Worm (Caenorhabditis elegans) whole organism, L4 larva: ENCODE results near the gene pqn-54.

Source experiments
- D1046.2 ChIP-seq: fragments of 200-800 bp; sonication (Bioruptor generic); IDR thresholded peaks from 2 replicates; pipeline ENCODE4 v1.3.6; 2022; ENCODE audit warnings: missing genetic modification characterization, missing compliant biosample characterization
- F37D6.2 ChIP-seq: sonication (generic microtip); optimal IDR thresholded peaks from 2 replicates; lab custom pipeline; 2016; ENCODE audit warnings: mild to moderate bottlenecking, missing genetic modification characterization, missing compliant biosample characterization
- R02D3.7 ChIP-seq: fragments of 150-350 bp; sonication (generic microtip); optimal IDR thresholded peaks from 3 replicates; lab custom pipeline; 2014; ENCODE audit warnings: missing biosample characterization, missing genetic modification characterization
- Y75B8A.6 ChIP-seq: fragments of 200-800 bp; sonication (Bioruptor generic); IDR thresholded peaks from 2 replicates; pipeline ENCODE4 v1.3.6; 2022; ENCODE audit warnings: missing genetic modification reagents, missing genetic modification characterization, missing compliant biosample characterization
- ZK546.5 ChIP-seq, 2 experiments: sonication (generic microtip); optimal IDR thresholded peaks; 2 replicates each; lab custom pipeline; 2017; ENCODE audit warnings: missing biosample characterization in 2 of 2, missing genetic modification characterization in 2 of 2
- aha-1 ChIP-seq: fragments of 150-350 bp; peaks from one replicate; lab custom pipeline; 2014; ENCODE audit warnings: missing biosample characterization, missing genetic modification characterization
- aly-2 ChIP-seq: sonication (generic microtip); optimal IDR thresholded peaks from 2 replicates; lab custom pipeline; 2018; ENCODE audit warnings: missing biosample characterization, missing genetic modification characterization
- ama-1 ChIP-seq: fragments of 150-350 bp; optimal IDR thresholded peaks from 2 replicates; lab custom pipeline; 2014; ENCODE audit warnings: inconsistent platforms, mixed read lengths
- arid-1 ChIP-seq: fragments of 200-800 bp; sonication (Bioruptor generic); conservative IDR thresholded peaks from 2 replicates; pipeline ENCODE4 v1.3.6; 2022; ENCODE audit warnings: missing genetic modification reagents, missing genetic modification characterization, missing compliant biosample characterization
- ceh-20 ChIP-seq: fragments of 200-800 bp; sonication (Bioruptor generic); IDR thresholded peaks from 2 replicates; pipeline ENCODE4 v1.3.6; 2022; ENCODE audit warnings: missing genetic modification reagents, missing genetic modification characterization, missing compliant biosample characterization
- ceh-32 ChIP-seq: sonication (generic microtip); optimal IDR thresholded peaks from 2 replicates; lab custom pipeline; 2016; ENCODE audit warnings: mild to moderate bottlenecking, missing genetic modification characterization, missing compliant biosample characterization; ENCODE audit not compliant: poor library complexity
- ceh-82 ChIP-seq: sonication (generic microtip); optimal IDR thresholded peaks from 2 replicates; lab custom pipeline; 2017; ENCODE audit warnings: missing biosample characterization, missing genetic modification characterization
- ces-1 ChIP-seq: fragments of 150-350 bp; sonication (generic microtip); optimal IDR thresholded peaks from 4 replicates; lab custom pipeline; 2014; ENCODE audit warnings: missing biosample characterization, missing genetic modification reagents, missing genetic modification characterization
- ctbp-1 ChIP-seq: fragments of 200-800 bp; sonication (Bioruptor generic); IDR thresholded peaks from 2 replicates; pipeline ENCODE4 v1.3.6; 2022; ENCODE audit warnings: missing genetic modification reagents, missing genetic modification characterization, missing compliant biosample characterization
- daf-8 ChIP-seq: fragments of 200-800 bp; sonication (Bioruptor generic); IDR thresholded peaks from 2 replicates; pipeline ENCODE4 v1.3.6; 2022; ENCODE audit warnings: missing genetic modification characterization, missing compliant biosample characterization
- fkh-10 ChIP-seq: fragments of 150-350 bp; optimal IDR thresholded peaks from 2 replicates; lab custom pipeline; 2014; ENCODE audit warnings: missing biosample characterization, missing genetic modification reagents, missing genetic modification characterization
- hlh-30 ChIP-seq: sonication (generic microtip); optimal IDR thresholded peaks from 2 replicates; lab custom pipeline; 2017; ENCODE audit warnings: antibody characterized with exemption, mild to moderate bottlenecking, missing genetic modification characterization, missing compliant biosample characterization; ENCODE audit not compliant: insufficient read depth
- hmg-1.1 ChIP-seq: fragments of 200-800 bp; sonication (Bioruptor generic); IDR thresholded peaks from 2 replicates; pipeline ENCODE4 v1.3.6; 2022; ENCODE audit warnings: missing genetic modification reagents, missing genetic modification characterization, missing compliant biosample characterization
- lin-1 ChIP-seq: fragments of 200-800 bp; sonication (Bioruptor generic); IDR thresholded peaks from 2 replicates; pipeline ENCODE4 v1.3.6; 2022; ENCODE audit warnings: missing genetic modification reagents, missing genetic modification characterization, missing compliant biosample characterization
- lir-3 ChIP-seq: sonication (generic microtip); optimal IDR thresholded peaks from 2 replicates; lab custom pipeline; 2016; ENCODE audit warnings: mild to moderate bottlenecking, missing genetic modification characterization, missing compliant biosample characterization
- lsy-2 ChIP-seq, 2 experiments: fragments of 150-350 bp in 1 of 2; sonication (generic microtip) in 1 of 2; optimal IDR thresholded peaks; 2 replicates each; lab custom pipeline; 2014 to 2017; ENCODE audit warnings: missing biosample characterization in 2 of 2, missing genetic modification characterization in 2 of 2
- madf-9 ChIP-seq: fragments of 200-800 bp; sonication (Bioruptor generic); conservative IDR thresholded peaks from 2 replicates; pipeline ENCODE4 v1.3.6; 2022; ENCODE audit warnings: missing genetic modification reagents, missing genetic modification characterization, missing compliant biosample characterization
- mep-1 ChIP-seq: fragments of 150-350 bp; sonication (generic microtip); optimal IDR thresholded peaks from 3 replicates; lab custom pipeline; 2014; ENCODE audit warnings: missing biosample characterization, missing genetic modification characterization
- mes-2 ChIP-seq: sonication (generic microtip); optimal IDR thresholded peaks from 2 replicates; lab custom pipeline; 2016; ENCODE audit warnings: missing genotype, mild to moderate bottlenecking, missing genetic modification characterization, missing compliant biosample characterization; ENCODE audit not compliant: poor library complexity, severe bottlenecking
- mxl-2 ChIP-seq: fragments of 200-800 bp; sonication (Bioruptor generic); conservative IDR thresholded peaks from 2 replicates; pipeline ENCODE4 v1.3.6; 2022; ENCODE audit warnings: missing genetic modification reagents, missing genetic modification characterization, missing compliant biosample characterization
- mxl-3 ChIP-seq: fragments of 200-800 bp; sonication (Bioruptor generic); optimal IDR thresholded peaks from 2 replicates; lab custom pipeline; 2018; ENCODE audit warnings: mild to moderate bottlenecking, missing genetic modification characterization, missing compliant biosample characterization
- nhr-102 ChIP-seq: sonication (generic microtip); optimal IDR thresholded peaks from 2 replicates; lab custom pipeline; 2016; ENCODE audit warnings: mild to moderate bottlenecking, missing genetic modification characterization, moderate library complexity, missing compliant biosample characterization
- nhr-11 ChIP-seq: fragments of 150-350 bp; optimal IDR thresholded peaks from 2 replicates; lab custom pipeline; 2014; ENCODE audit warnings: missing biosample characterization, missing genetic modification characterization
- nhr-237 ChIP-seq: sonication (generic microtip); optimal IDR thresholded peaks from 2 replicates; lab custom pipeline; 2017; ENCODE audit warnings: missing biosample characterization, missing genetic modification characterization
- nhr-28 ChIP-seq: fragments of 150-350 bp; optimal IDR thresholded peaks from 2 replicates; lab custom pipeline; 2014; ENCODE audit warnings: missing biosample characterization, missing genetic modification characterization
- nhr-41 ChIP-seq: fragments of 200-800 bp; sonication (Bioruptor generic); IDR thresholded peaks from 2 replicates; pipeline ENCODE4 v1.3.6; 2022; ENCODE audit warnings: missing genetic modification reagents, missing genetic modification characterization, missing compliant biosample characterization
- nhr-42 ChIP-seq: fragments of 200-800 bp; sonication (Bioruptor generic); IDR thresholded peaks from 2 replicates; pipeline ENCODE4 v1.3.6; 2022; ENCODE audit warnings: missing genetic modification characterization, missing compliant biosample characterization
- nhr-48 ChIP-seq: sonication (generic microtip); optimal IDR thresholded peaks from 2 replicates; lab custom pipeline; 2016; ENCODE audit warnings: mild to moderate bottlenecking, missing genetic modification characterization, missing compliant biosample characterization
- nhr-76 ChIP-seq: fragments of 150-350 bp; optimal IDR thresholded peaks from 2 replicates; lab custom pipeline; 2014; ENCODE audit warnings: missing biosample characterization, missing genetic modification characterization
- rbr-2 ChIP-seq: sonication (generic microtip); optimal IDR thresholded peaks from 2 replicates; lab custom pipeline; 2016; ENCODE audit warnings: missing genotype, missing genetic modification characterization, missing compliant biosample characterization
- saeg-2 ChIP-seq: fragments of 200-800 bp; sonication (Bioruptor generic); IDR thresholded peaks from 2 replicates; pipeline ENCODE4 v1.3.6; 2022; ENCODE audit warnings: missing genetic modification reagents, missing genetic modification characterization, missing compliant biosample characterization
- sdz-12 ChIP-seq: fragments of 200-800 bp; sonication (Bioruptor generic); optimal IDR thresholded peaks from 2 replicates; lab custom pipeline; 2018; ENCODE audit warnings: mild to moderate bottlenecking, missing genetic modification characterization, missing compliant biosample characterization
- set-16 ChIP-seq: fragments of 200-800 bp; sonication (Bioruptor generic); IDR thresholded peaks from 2 replicates; pipeline ENCODE4 v1.3.6; 2022; ENCODE audit warnings: missing genetic modification reagents, missing genetic modification characterization, missing compliant biosample characterization
- snpc-1.2 ChIP-seq: fragments of 200-800 bp; sonication (Bioruptor generic); IDR thresholded peaks from 2 replicates; pipeline ENCODE4 v1.3.6; 2022; ENCODE audit warnings: missing genetic modification reagents, missing genetic modification characterization, missing compliant biosample characterization
- unc-62 ChIP-seq, 3 experiments: fragments of 150-350 bp in 1 of 3; sonication (generic microtip); optimal IDR thresholded peaks in 2 of 3; peaks in 1 of 3; 1 replicate in 1 of 3; 2 replicates in 2 of 3; lab custom pipeline; 2014 to 2017; ENCODE audit warnings: missing biosample characterization in 3 of 3, missing genetic modification characterization in 3 of 3, missing genetic modification reagents in 3 of 3, missing genotype in 1 of 3
- vab-7 ChIP-seq: fragments of 200-800 bp; sonication (Bioruptor generic); IDR thresholded peaks from 2 replicates; pipeline ENCODE4 v1.3.6; 2022; ENCODE audit warnings: missing genetic modification reagents, missing genetic modification characterization, missing compliant biosample characterization
- zfp-2 ChIP-seq: sonication (generic microtip); optimal IDR thresholded peaks from 2 replicates; lab custom pipeline; 2016; ENCODE audit warnings: mild to moderate bottlenecking, missing genetic modification characterization, missing compliant biosample characterization
- zfp-3 ChIP-seq: fragments of 200-800 bp; sonication (Bioruptor generic); conservative IDR thresholded peaks from 2 replicates; pipeline ENCODE4 v1.3.6; 2022; ENCODE audit warnings: missing genetic modification reagents, missing genetic modification characterization, missing compliant biosample characterization
- zip-2 ChIP-seq: fragments of 150-350 bp; optimal IDR thresholded peaks from 2 replicates; lab custom pipeline; 2014; ENCODE audit warnings: missing biosample characterization, missing genetic modification characterization
- ztf-11 ChIP-seq: fragments of 150-350 bp; optimal IDR thresholded peaks from 2 replicates; lab custom pipeline; 2014; ENCODE audit warnings: missing biosample characterization, missing genetic modification characterization

pqn-54 gene

ce11 chrV:1471977-1472376 lies 7.2 kb downstream of the pqn-54 start:
- no peak for TF ChIP-seq rbr-2 (tag; lab: Kevin White, UChicago)
- 0 out of 2 replicates have a peak, but pooled peaks have one; percentile 28 for TF ChIP-seq D1046.2 (GFP tag; lab: Robert Waterston, UW)
- TF ChIP-seq ama-1 (lab: Kevin White, UChicago) = no peak
- TF ChIP-seq nhr-42 = no peak
- no peak for TF ChIP-seq F37D6.2 (tag; lab: Kevin White, UChicago)
- TF ChIP-seq set-16 (GFP tag; lab: Robert Waterston, UW) = peak; percentile 46; the same call in 1 of the 2 replicates
- no peak for TF ChIP-seq zip-2 (tag; lab: Kevin White, UChicago)
- TF ChIP-seq hmg-1.1 (GFP tag; lab: Robert Waterston, UW) = no peak
- no peak for TF ChIP-seq snpc-1.2 (GFP tag; lab: Robert Waterston, UW)
- no peak for TF ChIP-seq zfp-3 (GFP tag; lab: Robert Waterston, UW)
- no peak for TF ChIP-seq ces-1 (GFP tag; lab: Kevin White, UChicago)
- peak; percentile 34 for TF ChIP-seq mes-2 (tag; lab: Kevin White, UChicago)
- no peak for TF ChIP-seq zfp-2 (tag; lab: Kevin White, UChicago)
- no peak for TF ChIP-seq fkh-10 (GFP tag; lab: Kevin White, UChicago)
- no peak for TF ChIP-seq nhr-11 (tag; lab: Kevin White, UChicago)
- no peak for TF ChIP-seq R02D3.7 (tag; lab: Kevin White, UChicago)
- no peak for TF ChIP-seq ceh-82 (tag; lab: Kevin White, UChicago)
- TF ChIP-seq ceh-32 (tag; lab: Kevin White, UChicago) = no peak
- TF ChIP-seq aly-2 (tag; lab: Kevin White, UChicago) = no peak
- TF ChIP-seq nhr-102 (tag; lab: Kevin White, UChicago) = no peak
- TF ChIP-seq nhr-48 (tag; lab: Kevin White, UChicago) = no peak
- TF ChIP-seq madf-9 (GFP tag; lab: Robert Waterston, UW) = peak; percentile 34; the same call in 1 of the 2 replicates
- TF ChIP-seq vab-7 (GFP tag; lab: Robert Waterston, UW) = no peak
- 0 out of 2 replicates have a peak, but pooled peaks have one; percentile 13 for TF ChIP-seq ctbp-1 (GFP tag; lab: Robert Waterston, UW)
- no peak for TF ChIP-seq ztf-11 (tag; lab: Kevin White, UChicago)
- TF ChIP-seq ceh-20 (GFP tag; lab: Robert Waterston, UW) = no peak
- no peak for TF ChIP-seq lir-3 (tag; lab: Kevin White, UChicago)
- no peak for TF ChIP-seq daf-8 (GFP tag; lab: Robert Waterston, UW)
- no peak for TF ChIP-seq sdz-12 (GFP tag; lab: Kevin White, UChicago)
- no peak for TF ChIP-seq nhr-28 (tag; lab: Kevin White, UChicago)
- TF ChIP-seq, all 104 proteins: peak for 5

- peak; percentile 18 for TF ChIP-seq nhr-28 (tag; lab: Kevin White, UChicago)
- peak; percentile 65 for TF ChIP-seq hlh-30 (tag; lab: Kevin White, UChicago)
- no peak for TF ChIP-seq snpc-1.2 (GFP tag; lab: Robert Waterston, UW)
- peak; percentile 82 for TF ChIP-seq aha-1 (tag; lab: Kevin White, UChicago)
- TF ChIP-seq mxl-3 = peak; percentile 43
- no peak for TF ChIP-seq nhr-76 (tag; lab: Kevin White, UChicago)
- TF ChIP-seq unc-62 (GFP tag; optimal IDR thresholded peaks at IDR 0.05 in 1 of 2; lab: Kevin White, UChicago) = peak in 1 of 2 experiments; percentile 12
- TF ChIP-seq unc-62 (tag; optimal IDR thresholded peaks at IDR 0.05; lab: Kevin White, UChicago) = no peak
- TF ChIP-seq lir-3 (tag; lab: Kevin White, UChicago) = no peak
- peak; percentile 17 for TF ChIP-seq mes-2 (tag; lab: Kevin White, UChicago)
- no peak for TF ChIP-seq arid-1
Measured at ce11 chrV:1472569-1472968, 7.8 kb downstream of the pqn-54 start.

ce11 chrV:1474486-1475125 lies 9.8 kb downstream of the pqn-54 start, which contains the start of the genes F53E2.2 and unc-60:
Gene F53E2.2 (plus strand): TSS chrV:1475086.
Gene unc-60 (plus strand): TSS chrV:1475086.
- no peak for TF ChIP-seq nhr-237 (tag; lab: Kevin White, UChicago)
- no peak for TF ChIP-seq arid-1
- no peak for TF ChIP-seq Y75B8A.6 (GFP tag; lab: Robert Waterston, UW)
- TF ChIP-seq lsy-2 (tag; optimal IDR thresholded peaks at IDR 0.05; lab: Kevin White, UChicago) = peak; percentile 29 to 50
- no peak for TF ChIP-seq R02D3.7 (tag; lab: Kevin White, UChicago)
- no peak for TF ChIP-seq mxl-2 (GFP tag; lab: Robert Waterston, UW)
- TF ChIP-seq saeg-2 (GFP tag; lab: Robert Waterston, UW) = no peak
- TF ChIP-seq hmg-1.1 (GFP tag; lab: Robert Waterston, UW) = peak; percentile 84
- TF ChIP-seq snpc-1.2 (GFP tag; lab: Robert Waterston, UW) = 0 out of 2 replicates have a peak, but pooled peaks have one; percentile 13
- TF ChIP-seq mes-2 (tag; lab: Kevin White, UChicago) = peak; percentile 76
- TF ChIP-seq ceh-32 (tag; lab: Kevin White, UChicago) = no peak
- TF ChIP-seq ZK546.5 (tag; optimal IDR thresholded peaks at IDR 0.05; lab: Kevin White, UChicago) = no peak
- TF ChIP-seq rbr-2 (tag; lab: Kevin White, UChicago) = peak; percentile 84
- TF ChIP-seq sdz-12 (GFP tag; lab: Kevin White, UChicago) = no peak
- TF ChIP-seq mep-1 (tag; lab: Kevin White, UChicago) = peak; percentile 77
- TF ChIP-seq zfp-2 (tag; lab: Kevin White, UChicago) = no peak
- TF ChIP-seq lin-1 (GFP tag; lab: Robert Waterston, UW) = no peak
- no peak for TF ChIP-seq nhr-41 (GFP tag; lab: Robert Waterston, UW)
